Worm (Caenorhabditis elegans) whole organism, L3 larva: ENCODE measurements around the gene nemt-1.
A peak's percentile ranks its signal among the peaks of the same experiment; 100 is the strongest.

Experiments used
- ZK546.5 ChIP-seq: sonication (generic microtip); optimal IDR thresholded peaks from 2 replicates; lab custom pipeline; 2017; ENCODE audit warnings: missing biosample characterization, missing genetic modification characterization
- aly-2 ChIP-seq: fragments of 150-350 bp; optimal IDR thresholded peaks from 2 replicates; lab custom pipeline; 2014; ENCODE audit warnings: missing biosample characterization, missing genetic modification characterization
- ceh-16 ChIP-seq: sonication (generic microtip); optimal IDR thresholded peaks from 2 replicates; lab custom pipeline; 2017; ENCODE audit warnings: missing biosample characterization, missing genetic modification characterization
- ceh-82 ChIP-seq: fragments of 150-350 bp; optimal IDR thresholded peaks from 2 replicates; lab custom pipeline; 2014; ENCODE audit warnings: missing biosample characterization, missing genetic modification characterization
- daf-12 ChIP-seq: fragments of 150-350 bp; optimal IDR thresholded peaks from 2 replicates; lab custom pipeline; 2014; ENCODE audit warnings: missing biosample characterization, missing genetic modification reagents, missing genetic modification characterization
- egl-5 ChIP-seq: fragments of 150-350 bp; optimal IDR thresholded peaks from 2 replicates; lab custom pipeline; 2017; ENCODE audit warnings: missing biosample characterization, missing genetic modification reagents, missing genetic modification characterization, inconsistent platforms
- elt-1 ChIP-seq: fragments of 150-350 bp; optimal IDR thresholded peaks from 2 replicates; lab custom pipeline; 2014; ENCODE audit warnings: missing biosample characterization, missing genetic modification characterization
- elt-2 ChIP-seq: sonication (generic microtip); optimal IDR thresholded peaks from 2 replicates; lab custom pipeline; 2016; ENCODE audit warnings: missing genetic modification reagents, mild to moderate bottlenecking, missing genetic modification characterization, missing compliant biosample characterization
- elt-3 ChIP-seq, 3 experiments: fragments of 150-350 bp in 1 of 3; sonication (generic microtip) in 2 of 3; optimal IDR thresholded peaks; 2 replicates in 2 of 3; 4 replicates in 1 of 3; lab custom pipeline; 2014 to 2017; ENCODE audit warnings: missing biosample characterization in 3 of 3, missing genetic modification characterization in 3 of 3
- fkh-10 ChIP-seq: sonication (generic microtip); optimal IDR thresholded peaks from 2 replicates; lab custom pipeline; 2017; ENCODE audit warnings: missing biosample characterization, missing genetic modification reagents, missing genetic modification characterization
- fkh-2 ChIP-seq: fragments of 150-350 bp; optimal IDR thresholded peaks from 2 replicates; lab custom pipeline; 2014; ENCODE audit warnings: missing biosample characterization, missing genetic modification reagents, missing genetic modification characterization
- fos-1 ChIP-seq: fragments of 150-350 bp; optimal IDR thresholded peaks from 2 replicates; lab custom pipeline; 2014; ENCODE audit warnings: missing biosample characterization, missing genetic modification characterization
- hmg-11 ChIP-seq: sonication (generic microtip); optimal IDR thresholded peaks from 2 replicates; lab custom pipeline; 2016; ENCODE audit warnings: missing genetic modification characterization, missing compliant biosample characterization
- jun-1 ChIP-seq: fragments of 150-350 bp; optimal IDR thresholded peaks from 2 replicates; lab custom pipeline; 2014; ENCODE audit warnings: missing biosample characterization, missing genetic modification reagents, missing genetic modification characterization
- lin-15B ChIP-seq: fragments of 150-350 bp; optimal IDR thresholded peaks from 2 replicates; lab custom pipeline; 2014; ENCODE audit warnings: missing biosample characterization, missing genetic modification characterization
- lin-39 ChIP-seq: fragments of 150-350 bp; optimal IDR thresholded peaks from 2 replicates; lab custom pipeline; 2018; ENCODE audit warnings: missing biosample characterization, missing genetic modification reagents, missing genetic modification characterization
- lsy-12 ChIP-seq: sonication (generic microtip); optimal IDR thresholded peaks from 2 replicates; lab custom pipeline; 2016; ENCODE audit warnings: mild to moderate bottlenecking, missing genetic modification characterization, missing compliant biosample characterization
- mml-1 ChIP-seq: fragments of 150-350 bp; sonication (generic microtip); optimal IDR thresholded peaks from 3 replicates; lab custom pipeline; 2014; ENCODE audit warnings: missing biosample characterization, missing genetic modification characterization
- nfya-1 ChIP-seq: sonication (generic microtip); optimal IDR thresholded peaks from 2 replicates; lab custom pipeline; 2017; ENCODE audit warnings: missing genetic modification characterization, mild to moderate bottlenecking, missing compliant biosample characterization, antibody characterized with exemption, moderate library complexity; ENCODE audit not compliant: insufficient read depth
- nhr-11 ChIP-seq: fragments of 150-350 bp; optimal IDR thresholded peaks from 2 replicates; lab custom pipeline; 2014; ENCODE audit warnings: missing biosample characterization, missing genetic modification characterization
- nhr-23 ChIP-seq: fragments of 150-350 bp; optimal IDR thresholded peaks from 2 replicates; lab custom pipeline; 2014; ENCODE audit warnings: missing biosample characterization, missing genetic modification reagents, missing genetic modification characterization
- nhr-237 ChIP-seq: fragments of 150-350 bp; optimal IDR thresholded peaks from 2 replicates; lab custom pipeline; 2014; ENCODE audit warnings: missing biosample characterization, missing genetic modification characterization
- nhr-25 ChIP-seq: sonication (generic microtip); optimal IDR thresholded peaks from 2 replicates; lab custom pipeline; 2017; ENCODE audit warnings: missing biosample characterization, missing genetic modification characterization
- nhr-28 ChIP-seq: fragments of 150-350 bp; optimal IDR thresholded peaks from 2 replicates; lab custom pipeline; 2014; ENCODE audit warnings: missing biosample characterization, missing genetic modification characterization
- nhr-43 ChIP-seq: sonication (generic microtip); optimal IDR thresholded peaks from 2 replicates; lab custom pipeline; 2016; ENCODE audit warnings: mild to moderate bottlenecking, missing genetic modification characterization, missing compliant biosample characterization; ENCODE audit not compliant: poor library complexity, severe bottlenecking
- nhr-76 ChIP-seq: fragments of 150-350 bp; sonication (generic microtip); optimal IDR thresholded peaks from 5 replicates; lab custom pipeline; 2014; ENCODE audit warnings: missing biosample characterization, missing genetic modification characterization
- nhr-77 ChIP-seq: fragments of 150-350 bp; optimal IDR thresholded peaks from 2 replicates; lab custom pipeline; 2014; ENCODE audit warnings: missing biosample characterization, missing genetic modification characterization
- pha-4 ChIP-seq: fragments of 150-350 bp; optimal IDR thresholded peaks from 2 replicates; lab custom pipeline; 2014; ENCODE audit warnings: missing biosample characterization, missing genetic modification reagents, missing genetic modification characterization
- pqm-1 ChIP-seq: fragments of 150-350 bp; optimal IDR thresholded peaks from 2 replicates; lab custom pipeline; 2017; ENCODE audit warnings: missing biosample characterization, missing genetic modification characterization, inconsistent platforms
- skn-1 ChIP-seq: fragments of 150-350 bp; optimal IDR thresholded peaks from 2 replicates; lab custom pipeline; 2014; ENCODE audit warnings: missing biosample characterization, missing genetic modification characterization
- snpc-4 ChIP-seq: fragments of 150-350 bp; optimal IDR thresholded peaks from 2 replicates; lab custom pipeline; 2014; ENCODE audit warnings: missing biosample characterization, missing genetic modification characterization
- unc-39 ChIP-seq: sonication (generic microtip); optimal IDR thresholded peaks from 4 replicates; lab custom pipeline; 2017; ENCODE audit warnings: missing biosample characterization, missing genetic modification characterization
- zag-1 ChIP-seq: fragments of 150-350 bp; optimal IDR thresholded peaks from 2 replicates; lab custom pipeline; 2014; ENCODE audit warnings: missing biosample characterization, missing genetic modification characterization
- ztf-11 ChIP-seq: fragments of 150-350 bp; optimal IDR thresholded peaks from 2 replicates; lab custom pipeline; 2014; ENCODE audit warnings: missing biosample characterization, missing genetic modification characterization
- ztf-4 ChIP-seq: fragments of 150-350 bp; optimal IDR thresholded peaks from 2 replicates; lab custom pipeline; 2014; ENCODE audit warnings: missing biosample characterization, missing genetic modification characterization

The nemt-1 gene

DNA sequence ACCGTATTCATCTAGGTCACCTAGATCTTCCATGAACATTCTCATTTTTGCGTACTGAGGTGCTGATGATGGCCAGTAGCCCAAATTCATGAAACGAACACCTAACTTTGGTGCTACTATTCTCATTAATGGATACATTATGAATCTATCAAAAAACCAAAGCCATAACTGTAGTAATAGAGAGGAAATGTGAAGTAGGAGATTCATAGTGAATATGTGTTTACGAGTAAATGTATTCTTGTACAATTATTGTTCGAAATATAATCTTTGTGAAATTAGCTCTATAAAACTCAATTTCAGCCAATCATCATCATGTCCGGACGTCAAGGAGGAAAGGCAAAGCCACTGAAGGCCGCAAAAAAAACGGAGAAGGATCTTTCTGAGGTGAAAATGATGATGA, at the start of gene nemt-1, which contains the start of gene F49C12.11:
nemt-1 (minus strand) TSS at position 360 of the 400 bp plus-strand sequence.
F49C12.11 (plus strand) TSS at position 301 of the 400 bp plus-strand sequence.
- TF ChIP-seq zag-1 (no peak), unc-39 (tag; lab: Kevin White, UChicago) (no peak), lsy-12 (tag; lab: Kevin White, UChicago) (no peak), nhr-23 (tag; lab: Kevin White, UChicago) (no peak), daf-12 (tag; lab: Kevin White, UChicago) (no peak), lin-15B (tag; lab: Kevin White, UChicago) (no peak), elt-1 (tag; lab: Kevin White, UChicago) (no peak), nhr-25 (no peak), ztf-11 (tag; lab: Kevin White, UChicago) (no peak), nfya-1 (tag; lab: Kevin White, UChicago) (no peak), egl-5 (no peak), mml-1 (no peak), nhr-11 (tag; lab: Kevin White, UChicago) (no peak), aly-2 (no peak), fkh-10 (GFP tag; lab: Kevin White, UChicago) (no peak), nhr-43 (tag; lab: Kevin White, UChicago) (no peak), nhr-77 (tag; lab: Kevin White, UChicago) (no peak), ztf-4 (tag; lab: Kevin White, UChicago) (no peak)

DNA sequence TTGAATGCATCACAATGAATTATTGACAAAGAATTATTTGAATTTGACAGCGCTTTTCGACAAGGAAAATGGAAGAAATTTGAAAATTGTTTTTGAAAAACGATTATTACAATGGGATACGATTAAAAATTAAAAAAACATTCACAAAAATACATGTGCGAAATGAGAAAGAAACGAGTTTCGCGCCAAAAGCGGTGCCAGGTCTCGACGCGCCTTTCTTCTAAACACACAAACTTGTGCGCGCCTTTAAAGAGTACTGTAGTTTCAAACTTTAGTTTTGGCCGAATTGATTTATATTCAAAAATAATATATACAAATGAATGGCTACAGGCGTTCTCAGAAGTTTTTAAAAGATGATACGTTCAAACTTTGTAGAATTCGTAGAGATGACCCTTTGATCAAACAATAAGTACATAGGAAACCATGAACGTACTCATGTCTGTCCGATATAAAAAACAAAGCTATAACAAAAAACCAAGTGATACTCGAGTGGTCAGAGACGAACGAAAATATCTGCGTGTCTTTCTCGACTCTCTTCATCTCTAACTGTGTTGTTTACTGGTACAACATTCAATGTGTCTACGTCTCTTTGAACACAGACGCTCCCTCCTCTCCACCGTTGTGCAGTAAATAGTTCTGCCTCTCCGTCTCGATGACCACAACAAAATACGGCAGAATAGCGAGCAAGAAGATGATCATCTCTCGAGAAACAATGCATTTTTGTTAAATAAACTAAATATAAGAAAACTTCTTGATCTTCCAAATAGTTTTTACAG, 48.8 kb upstream of the nemt-1 start:
- TF ChIP-seq pha-4, result peak; percentile 90
- no peak for TF ChIP-seq daf-12 (tag; lab: Kevin White, UChicago)
- TF ChIP-seq snpc-4, result peak; percentile 21
- TF ChIP-seq nhr-77 (tag; lab: Kevin White, UChicago), result no peak
- TF ChIP-seq pqm-1 (tag; lab: Kevin White, UChicago), result peak; percentile 31
- TF ChIP-seq, all 47 proteins: peak for 3

ce11 chrIV:9366411-9366810, 47.2 kb upstream of the nemt-1 start, which contains the start of gene pezo-1:
Gene pezo-1 (minus strand): TSS chrIV:9366511.
- TF ChIP-seq hmg-11 (tag; lab: Kevin White, UChicago), result no peak
- TF ChIP-seq nhr-237 (tag; lab: Kevin White, UChicago), result no peak
- TF ChIP-seq elt-2, result no peak
- TF ChIP-seq nhr-77 (tag; lab: Kevin White, UChicago), result no peak
- no peak for TF ChIP-seq ztf-11 (tag; lab: Kevin White, UChicago)
- no peak for TF ChIP-seq ceh-82 (tag; lab: Kevin White, UChicago)
- TF ChIP-seq nhr-23 (tag; lab: Kevin White, UChicago), result no peak

DNA sequence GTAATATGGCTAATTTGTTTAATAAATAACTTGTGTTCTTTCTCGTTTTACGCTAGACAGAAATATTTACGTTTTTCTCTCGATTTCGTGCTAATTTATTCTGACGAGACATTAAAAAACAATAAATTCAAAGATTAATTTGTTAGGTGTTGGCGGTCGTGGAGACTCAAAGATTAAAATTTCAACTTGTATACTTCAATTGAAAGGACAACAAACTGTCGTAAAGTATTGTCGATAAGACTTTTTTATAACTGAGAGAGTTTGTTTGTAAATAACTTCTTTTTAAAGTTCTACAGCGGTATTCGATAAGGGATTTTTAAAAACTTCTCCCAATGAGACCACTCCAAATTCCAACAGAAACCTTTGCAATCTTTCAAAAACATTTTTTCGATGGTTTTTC, 34.5 kb upstream of the nemt-1 start:
- TF ChIP-seq nhr-28 (no peak), skn-1 (no peak), fos-1 (tag; lab: Kevin White, UChicago) (no peak), nhr-237 (tag; lab: Kevin White, UChicago) (no peak), elt-3 (tag; optimal IDR thresholded peaks at IDR 0.05; lab: Kevin White, UChicago) (no peak), ztf-11 (tag; lab: Kevin White, UChicago) (no peak), lsy-12 (tag; lab: Kevin White, UChicago) (no peak), nhr-76 (tag; lab: Kevin White, UChicago) (no peak), nhr-11 (tag; lab: Kevin White, UChicago) (no peak), jun-1 (tag; lab: Kevin White, UChicago) (no peak), fkh-2 (tag; lab: Kevin White, UChicago) (no peak), pha-4 (no peak), zag-1 (no peak), ceh-16 (tag; lab: Kevin White, UChicago) (no peak), nfya-1 (tag; lab: Kevin White, UChicago) (no peak), lin-39 (no peak), hmg-11 (tag; lab: Kevin White, UChicago) (no peak), ZK546.5 (tag; lab: Kevin White, UChicago) (no peak), fkh-10 (GFP tag; lab: Kevin White, UChicago) (no peak)
